Worm (Caenorhabditis elegans) whole organism, young adult: ENCODE data around the gene Y38C1BA.1.

Experiments used
- B0261.1 ChIP-seq: sonication (generic microtip); optimal IDR thresholded peaks from 2 replicates; lab custom pipeline; 2016; ENCODE audit warnings: mild to moderate bottlenecking, missing genetic modification characterization, moderate library complexity, missing compliant biosample characterization
- B0336.3 ChIP-seq: fragments of 200-800 bp; sonication (Bioruptor generic); IDR thresholded peaks from 2 replicates; pipeline ENCODE4 v1.3.6; 2022; ENCODE audit warnings: missing genetic modification characterization, missing compliant biosample characterization
- C06A6.2 ChIP-seq: fragments of 200-800 bp; sonication (Bioruptor generic); conservative IDR thresholded peaks from 2 replicates; pipeline ENCODE4 v1.3.6; 2022; ENCODE audit warnings: missing genetic modification characterization, missing compliant biosample characterization
- C17E4.6 ChIP-seq: fragments of 200-800 bp; sonication (Bioruptor generic); IDR thresholded peaks from 2 replicates; pipeline ENCODE4 v1.3.6; 2022; ENCODE audit warnings: missing genetic modification reagents, missing genetic modification characterization, missing compliant biosample characterization
- F37B4.10 ChIP-seq: fragments of 200-800 bp; sonication (Bioruptor generic); IDR thresholded peaks from 2 replicates; pipeline ENCODE4 v1.3.6; 2022; ENCODE audit warnings: missing genetic modification characterization, missing compliant biosample characterization
- F55B11.4 ChIP-seq: sonication (generic microtip); optimal IDR thresholded peaks from 2 replicates; lab custom pipeline; 2016; ENCODE audit warnings: missing compliant biosample characterization, missing genetic modification characterization, borderline replicate concordance; ENCODE audit not compliant: insufficient read depth
- F57A8.1 ChIP-seq: fragments of 200-800 bp; sonication (Bioruptor generic); optimal IDR thresholded peaks from 2 replicates; lab custom pipeline; 2018; ENCODE audit warnings: mild to moderate bottlenecking, missing genetic modification characterization, moderate library complexity, missing compliant biosample characterization
- ZK185.1 ChIP-seq: sonication (generic microtip); optimal IDR thresholded peaks from 2 replicates; lab custom pipeline; 2016; ENCODE audit warnings: mild to moderate bottlenecking, missing genetic modification characterization, missing compliant biosample characterization; ENCODE audit not compliant: poor library complexity, severe bottlenecking
- akir-1 ChIP-seq: fragments of 200-800 bp; sonication (Bioruptor generic); optimal IDR thresholded peaks from 2 replicates; lab custom pipeline; 2018; ENCODE audit warnings: mild to moderate bottlenecking, missing genetic modification characterization, moderate library complexity, missing compliant biosample characterization
- aptf-3 ChIP-seq: fragments of 200-800 bp; sonication (Bioruptor generic); IDR thresholded peaks from 2 replicates; pipeline ENCODE4 v1.3.6; 2022; ENCODE audit warnings: missing genetic modification characterization, missing compliant biosample characterization
- attf-5 ChIP-seq: fragments of 200-800 bp; sonication (Bioruptor generic); optimal IDR thresholded peaks from 2 replicates; lab custom pipeline; 2018; ENCODE audit warnings: mild to moderate bottlenecking, missing genetic modification characterization, missing compliant biosample characterization
- attf-6 ChIP-seq: fragments of 200-800 bp; sonication (Bioruptor generic); IDR thresholded peaks from 2 replicates; pipeline ENCODE4 v1.3.6; 2022; ENCODE audit warnings: missing genetic modification reagents, missing genetic modification characterization, missing compliant biosample characterization
- bed-2 ChIP-seq: fragments of 200-800 bp; sonication (Bioruptor generic); IDR thresholded peaks from 2 replicates; pipeline ENCODE4 v1.3.6; 2022; ENCODE audit warnings: missing genetic modification reagents, missing genetic modification characterization, missing compliant biosample characterization
- ceh-100 ChIP-seq: fragments of 200-800 bp; sonication (Bioruptor generic); IDR thresholded peaks from 2 replicates; pipeline ENCODE4 v1.3.6; 2022; ENCODE audit warnings: missing genetic modification reagents, missing genetic modification characterization, missing compliant biosample characterization
- ceh-27 ChIP-seq: fragments of 200-800 bp; sonication (Bioruptor generic); optimal IDR thresholded peaks from 2 replicates; lab custom pipeline; 2018; ENCODE audit warnings: mild to moderate bottlenecking, missing genetic modification characterization, moderate library complexity, missing compliant biosample characterization
- dpff-1 ChIP-seq: sonication (generic microtip); optimal IDR thresholded peaks from 2 replicates; lab custom pipeline; 2017; ENCODE audit warnings: mild to moderate bottlenecking, missing genetic modification characterization, missing compliant biosample characterization
- dpl-1 ChIP-seq: fragments of 150-350 bp; optimal IDR thresholded peaks from 2 replicates; lab custom pipeline; 2014; ENCODE audit warnings: missing biosample characterization, missing genetic modification reagents, missing genetic modification characterization
- egl-44 ChIP-seq: fragments of 200-800 bp; sonication (Bioruptor generic); IDR thresholded peaks from 2 replicates; pipeline ENCODE4 v1.3.6; 2022; ENCODE audit warnings: missing genetic modification reagents, missing genetic modification characterization, missing compliant biosample characterization
- egrh-3 ChIP-seq: fragments of 200-800 bp; sonication (Bioruptor generic); IDR thresholded peaks from 2 replicates; pipeline ENCODE4 v1.3.6; 2022; ENCODE audit warnings: missing genetic modification reagents, missing genetic modification characterization, missing compliant biosample characterization
- ets-4 ChIP-seq: fragments of 200-800 bp; sonication (Bioruptor generic); optimal IDR thresholded peaks from 2 replicates; lab custom pipeline; 2018; ENCODE audit warnings: mild to moderate bottlenecking, missing genetic modification characterization, missing compliant biosample characterization
- fkh-3 ChIP-seq: sonication (generic microtip); optimal IDR thresholded peaks from 2 replicates; lab custom pipeline; 2016; ENCODE audit warnings: mild to moderate bottlenecking, missing genetic modification characterization, missing compliant biosample characterization
- hlh-12 ChIP-seq: sonication (generic microtip); optimal IDR thresholded peaks from 2 replicates; lab custom pipeline; 2016; ENCODE audit warnings: missing genetic modification characterization, missing compliant biosample characterization
- hlh-26 ChIP-seq: fragments of 200-800 bp; sonication (Bioruptor generic); conservative IDR thresholded peaks from 2 replicates; pipeline ENCODE4 v1.3.6; 2022; ENCODE audit warnings: missing genetic modification reagents, missing genetic modification characterization, missing compliant biosample characterization
- hmg-20 ChIP-seq: fragments of 200-800 bp; sonication (Bioruptor generic); IDR thresholded peaks from 2 replicates; pipeline ENCODE4 v1.3.6; 2022; ENCODE audit warnings: missing genetic modification reagents, missing genetic modification characterization, missing compliant biosample characterization
- lin-26 ChIP-seq: fragments of 200-800 bp; sonication (Bioruptor generic); IDR thresholded peaks from 2 replicates; pipeline ENCODE4 v1.3.6; 2022; ENCODE audit warnings: missing genetic modification reagents, missing genetic modification characterization, missing compliant biosample characterization
- lin-35 ChIP-seq, 3 experiments: fragments of 150-350 bp in 2 of 3; sonication (generic microtip) in 1 of 3; optimal IDR thresholded peaks; 2 replicates each; lab custom pipeline; 2014 to 2018; ENCODE audit warnings: missing biosample characterization in 3 of 3, missing genetic modification characterization in 3 of 3, missing genetic modification reagents in 3 of 3
- lir-1 ChIP-seq: fragments of 200-800 bp; sonication (Bioruptor generic); conservative IDR thresholded peaks from 2 replicates; pipeline ENCODE4 v1.3.6; 2022; ENCODE audit warnings: missing genetic modification reagents, missing genetic modification characterization, missing compliant biosample characterization
- lsy-27 ChIP-seq: sonication (generic microtip); optimal IDR thresholded peaks from 2 replicates; lab custom pipeline; 2017; ENCODE audit warnings: missing genetic modification characterization, mild to moderate bottlenecking, missing compliant biosample characterization, antibody characterized with exemption, missing genotype, borderline replicate concordance; ENCODE audit not compliant: insufficient read depth
- madf-10 ChIP-seq: sonication (generic microtip); optimal IDR thresholded peaks from 2 replicates; lab custom pipeline; 2016; ENCODE audit warnings: mild to moderate bottlenecking, missing genetic modification characterization, missing compliant biosample characterization
- mcd-1 ChIP-seq: fragments of 200-800 bp; sonication (Bioruptor generic); IDR thresholded peaks from 2 replicates; pipeline ENCODE4 v1.3.6; 2022; ENCODE audit warnings: missing genetic modification reagents, missing genetic modification characterization, missing compliant biosample characterization
- mes-4 ChIP-seq: sonication (generic microtip); optimal IDR thresholded peaks from 2 replicates; lab custom pipeline; 2016; ENCODE audit warnings: missing genotype, missing genetic modification characterization, missing compliant biosample characterization
- pbrm-1 ChIP-seq: fragments of 200-800 bp; sonication (Bioruptor generic); IDR thresholded peaks from 2 replicates; pipeline ENCODE4 v1.3.6; 2022; ENCODE audit warnings: missing genetic modification reagents, missing genetic modification characterization, missing compliant biosample characterization
- rec-8 ChIP-seq, 2 experiments: sonication (generic microtip); optimal IDR thresholded peaks; 2 replicates each; lab custom pipeline; 2016; ENCODE audit warnings: mild to moderate bottlenecking in 2 of 2, missing genetic modification characterization in 2 of 2, missing genetic modification reagents in 2 of 2, missing genotype in 2 of 2, missing biosample characterization in 1 of 2, missing compliant biosample characterization in 1 of 2, moderate library complexity in 1 of 2
- repo-1 ChIP-seq: sonication (generic microtip); optimal IDR thresholded peaks from 2 replicates; lab custom pipeline; 2017; ENCODE audit warnings: mild to moderate bottlenecking, missing genetic modification characterization, missing compliant biosample characterization
- sea-2 ChIP-seq: fragments of 200-800 bp; sonication (Bioruptor generic); IDR thresholded peaks from 2 replicates; pipeline ENCODE4 v1.3.6; 2022; ENCODE audit warnings: missing genetic modification characterization, missing compliant biosample characterization
- sptf-2 ChIP-seq: fragments of 200-800 bp; sonication (Bioruptor generic); optimal IDR thresholded peaks from 2 replicates; lab custom pipeline; 2018; ENCODE audit warnings: mild to moderate bottlenecking, missing genetic modification characterization, missing compliant biosample characterization
- tbx-9 ChIP-seq: sonication (generic microtip); optimal IDR thresholded peaks from 2 replicates; lab custom pipeline; 2016; ENCODE audit warnings: borderline replicate concordance, missing genetic modification characterization, inconsistent platforms, missing compliant biosample characterization
- tlf-1 ChIP-seq: fragments of 200-800 bp; sonication (Bioruptor generic); optimal IDR thresholded peaks from 2 replicates; lab custom pipeline; 2018; ENCODE audit warnings: mild to moderate bottlenecking, missing genetic modification characterization, missing compliant biosample characterization
- unc-130 ChIP-seq: sonication (generic microtip); optimal IDR thresholded peaks from 2 replicates; lab custom pipeline; 2016; ENCODE audit warnings: missing genetic modification reagents, missing genetic modification characterization, missing compliant biosample characterization
- unc-62 ChIP-seq: fragments of 150-350 bp; optimal IDR thresholded peaks from 2 replicates; lab custom pipeline; 2014; ENCODE audit warnings: missing biosample characterization, missing genetic modification reagents, missing genetic modification characterization
- zfh-2 ChIP-seq: fragments of 200-800 bp; sonication (Bioruptor generic); conservative IDR thresholded peaks from 2 replicates; pipeline ENCODE4 v1.3.6; 2022; ENCODE audit warnings: missing genetic modification reagents, missing genetic modification characterization, missing compliant biosample characterization
- ztf-22 ChIP-seq: fragments of 200-800 bp; sonication (Bioruptor generic); optimal IDR thresholded peaks from 2 replicates; lab custom pipeline; 2018; ENCODE audit warnings: mild to moderate bottlenecking, missing genetic modification characterization, moderate library complexity, missing compliant biosample characterization
- ztf-28 ChIP-seq: fragments of 200-800 bp; sonication (Bioruptor generic); IDR thresholded peaks from 2 replicates; pipeline ENCODE4 v1.3.6; 2022; ENCODE audit warnings: missing genetic modification reagents, missing genetic modification characterization, missing compliant biosample characterization

Gene Y38C1BA.1

ce11 chrIV:1771843-1772242 is 31.9 kb downstream of the Y38C1BA.1 start, which contains the start of gene Y41D4A.1:
Y41D4A.1 (plus strand) TSS chrIV:1772143.
- TF ChIP-seq ZK185.1 (tag; lab: Kevin White, UChicago) (no peak), C17E4.6 (GFP tag; lab: Robert Waterston, UW) (no peak), F57A8.1 (GFP tag; lab: Kevin White, UChicago) (no peak), F55B11.4 (tag; lab: Kevin White, UChicago) (no peak), bed-2 (no peak), rec-8 (tag; optimal IDR thresholded peaks at IDR 0.05; lab: Kevin White, UChicago) (no peak), lsy-27 (tag; lab: Kevin White, UChicago) (no peak), akir-1 (GFP tag; lab: Kevin White, UChicago) (no peak), pbrm-1 (GFP tag; lab: Robert Waterston, UW) (no peak), F37B4.10 (GFP tag; lab: Robert Waterston, UW) (no peak), sea-2 (GFP tag; lab: Robert Waterston, UW) (no peak), B0336.3 (no peak), mes-4 (tag; lab: Kevin White, UChicago) (no peak), ceh-27 (GFP tag; lab: Kevin White, UChicago) (no peak), ceh-100 (no peak)

DNA sequence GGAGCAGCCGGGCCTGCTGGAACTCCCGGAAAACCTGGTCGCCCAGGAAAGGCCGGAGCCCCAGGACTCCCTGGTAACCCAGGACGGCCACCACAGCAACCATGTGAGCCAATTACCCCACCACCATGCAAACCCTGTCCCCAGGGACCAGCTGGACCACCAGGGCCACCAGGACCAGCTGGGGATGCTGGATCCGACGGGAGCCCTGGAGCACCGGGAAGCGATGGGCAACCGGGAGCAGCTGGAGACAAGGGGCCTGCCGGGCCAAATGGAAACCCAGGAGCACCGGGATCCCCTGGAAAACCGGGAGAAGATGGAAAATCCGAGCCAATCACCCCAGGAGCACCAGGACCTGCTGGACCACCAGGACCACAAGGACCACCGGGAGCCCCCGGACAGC is 34.7 kb downstream of the Y38C1BA.1 start:
- TF ChIP-seq aptf-3 (GFP tag; lab: Robert Waterston, UW) (0 out of 2 replicates have a peak, but pooled peaks have one; percentile 57), repo-1 (tag; lab: Kevin White, UChicago) (no peak), hlh-12 (tag; lab: Kevin White, UChicago) (no peak), fkh-3 (peak; percentile 15), sptf-2 (GFP tag; lab: Kevin White, UChicago) (peak; percentile 29), mcd-1 (GFP tag; lab: Robert Waterston, UW) (peak; percentile 29; the same call in 1 of the 2 replicates), hlh-26 (GFP tag; lab: Robert Waterston, UW) (0 out of 2 replicates have a peak, but pooled peaks have one; percentile 23), zfh-2 (GFP tag; lab: Robert Waterston, UW) (peak; percentile 96), lin-35 (GFP tag; optimal IDR thresholded peaks at IDR 0.05; lab: Kevin White, UChicago) (no peak), egrh-3 (GFP tag; lab: Robert Waterston, UW) (peak; percentile 96), egl-44 (no peak), lin-26 (GFP tag; lab: Robert Waterston, UW) (0 out of 2 replicates have a peak, but pooled peaks have one; percentile 20), lir-1 (GFP tag; lab: Robert Waterston, UW) (no peak)

DNA sequence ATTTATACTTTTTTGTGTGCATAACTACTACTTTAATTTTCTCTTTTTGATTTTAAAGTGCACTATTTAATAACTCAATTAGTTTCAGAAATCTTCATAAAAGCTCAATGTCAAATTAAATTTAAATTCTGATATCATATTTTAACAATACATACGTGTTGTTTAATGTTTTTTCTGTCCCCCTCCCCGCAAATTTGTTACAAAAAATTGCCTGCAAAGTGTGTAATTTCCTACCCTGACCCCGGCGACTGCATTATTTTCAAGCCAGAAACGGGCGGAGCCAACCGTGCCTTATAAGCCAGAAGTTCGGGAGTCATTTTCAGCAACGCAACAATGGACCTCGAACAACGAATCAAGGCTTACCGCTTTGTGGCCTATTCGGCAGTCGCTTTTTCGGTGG is 35.5 kb downstream of the Y38C1BA.1 start, which contains the start of gene col-108:
TSS of gene col-108 (plus strand) at position 301 of the 400 bp plus-strand sequence.
- TF ChIP-seq zfh-2 (GFP tag; lab: Robert Waterston, UW) (no peak), F55B11.4 (tag; lab: Kevin White, UChicago) (no peak), ztf-28 (GFP tag; lab: Robert Waterston, UW) (no peak), B0336.3 (no peak), madf-10 (no peak), attf-5 (no peak)

DNA sequence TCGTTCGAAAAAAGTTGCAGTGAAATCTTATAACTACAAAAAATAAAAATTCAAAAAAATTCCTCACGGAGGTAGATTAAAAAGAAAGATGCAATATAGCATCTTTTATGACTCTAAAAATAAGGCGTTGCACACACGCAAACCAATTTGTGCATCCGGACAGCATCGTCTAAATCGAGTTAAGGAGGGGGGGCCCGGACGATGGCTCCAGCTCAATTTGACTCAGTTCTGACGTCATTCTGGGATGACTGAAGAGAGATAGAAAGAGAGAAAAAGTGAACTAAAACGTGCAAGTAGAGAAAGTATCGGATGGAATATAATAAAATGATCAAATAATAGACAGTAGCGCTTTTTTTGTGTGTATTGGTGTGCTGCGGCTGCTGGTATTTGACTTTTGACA is 37.8 kb downstream of the Y38C1BA.1 start:
- no peak for TF ChIP-seq ceh-27 (GFP tag; lab: Kevin White, UChicago)
- TF ChIP-seq C06A6.2: no peak
- TF ChIP-seq B0261.1 (tag; lab: Kevin White, UChicago): no peak
- no peak for TF ChIP-seq unc-130 (GFP tag; lab: Kevin White, UChicago)
- no peak for TF ChIP-seq unc-62 (GFP tag; lab: Kevin White, UChicago)
- TF ChIP-seq tbx-9 (tag; lab: Kevin White, UChicago): no peak
- no peak for TF ChIP-seq hmg-20 (GFP tag; lab: Robert Waterston, UW)
- TF ChIP-seq ztf-22 (GFP tag; lab: Kevin White, UChicago): no peak
- TF ChIP-seq ets-4 (GFP tag; lab: Kevin White, UChicago): no peak
- TF ChIP-seq ceh-100: no peak
- TF ChIP-seq dpl-1 (GFP tag; lab: Kevin White, UChicago): no peak
- no peak for TF ChIP-seq F57A8.1 (GFP tag; lab: Kevin White, UChicago)
- TF ChIP-seq tlf-1 (GFP tag; lab: Kevin White, UChicago): no peak
- TF ChIP-seq dpff-1 (tag; lab: Kevin White, UChicago): no peak
- TF ChIP-seq attf-6: no peak
